Worm (Caenorhabditis elegans) whole organism, L4/young adult: ENCODE measurements around the gene F17C11.12.

Experiments
- dao-5 ChIP-seq: sonication (generic microtip); optimal IDR thresholded peaks from 2 replicates; lab custom pipeline; 2016; ENCODE audit warnings: missing genotype, missing genetic modification characterization, moderate library complexity, missing compliant biosample characterization
- him-1 ChIP-seq: sonication (generic microtip); optimal IDR thresholded peaks from 2 replicates; lab custom pipeline; 2016; ENCODE audit warnings: missing genotype, missing genetic modification reagents, missing genetic modification characterization, missing compliant biosample characterization

DNA sequence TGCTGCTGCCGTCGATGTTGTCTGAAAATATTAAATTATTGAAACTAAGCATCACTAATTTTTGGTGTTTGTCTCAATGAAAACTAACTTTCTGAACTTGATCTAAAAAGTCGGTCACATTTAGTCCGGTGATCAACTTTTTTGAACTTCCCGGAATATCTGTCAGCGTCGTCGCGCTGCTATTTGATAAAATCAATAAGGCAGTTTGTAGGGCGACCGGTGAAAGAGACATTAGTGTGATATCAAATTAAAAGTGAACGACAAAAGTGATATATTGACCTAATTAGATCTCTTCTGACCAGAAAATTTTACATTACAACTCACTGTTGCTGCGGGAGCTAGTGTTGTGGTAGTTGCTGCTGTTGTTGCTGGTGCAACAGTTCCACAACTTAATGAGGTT, 34.2 kb upstream of the F17C11.12 start:
- TF ChIP-seq him-1 (tag; lab: Kevin White, UChicago) (no peak), dao-5 (tag; lab: Kevin White, UChicago) (no peak)
